Fruit fly (Drosophila melanogaster): Measurements from ENCODE around the gene bowl.
A peak's percentile ranks its signal among the peaks of the same experiment; 100 is the strongest.

The bowl gene

dm6 chr2L:3740443-3740842, 31.1 kb upstream of the bowl start (continued):
- TF ChIP-seq CG12071 (GFP tag; optimal IDR thresholded peaks at IDR 0.05) (no peak), CG10462 (GFP tag; optimal IDR thresholded peaks at IDR 0.05) (no peak), CG31441 (GFP tag; IDR thresholded peaks at IDR 0.05) (no peak; the same call in 1 of the 2 replicates), Dad (GFP tag; optimal IDR thresholded peaks at IDR 0.05) (no peak), peb (GFP tag; IDR thresholded peaks at IDR 0.05) (no peak), CG6683 (GFP tag; optimal IDR thresholded peaks at IDR 0.05) (no peak), gt (GFP tag; IDR thresholded peaks at IDR 0.05) (no peak), MTF-1 (GFP tag; optimal IDR thresholded peaks at IDR 0.05; ENCODE audit: borderline replicate concordance) (no peak), CG2116 (GFP tag; optimal IDR thresholded peaks at IDR 0.05) (no peak), Mes4 (GFP tag; optimal IDR thresholded peaks at IDR 0.05) (no peak), unc-4 (GFP tag; IDR thresholded peaks at IDR 0.05; ENCODE audit: partially characterized antibody) (no peak), gem (tag; optimal IDR thresholded peaks at IDR 0.05) (peak; percentile 42), Stat92E (GFP tag; optimal IDR thresholded peaks at IDR 0.05) (no peak), CG18764 (GFP tag; optimal IDR thresholded peaks at IDR 0.05) (no peak), Hand (GFP tag; optimal IDR thresholded peaks at IDR 0.05) (no peak), grau (tag; optimal IDR thresholded peaks at IDR 0.05) (peak; percentile 46), E2f2 (GFP tag; IDR thresholded peaks at IDR 0.05) (no peak), CG4730 (GFP tag; IDR thresholded peaks at IDR 0.05) (no peak), ara (GFP tag; IDR thresholded peaks at IDR 0.05) (no peak), CG12769 (tag; optimal IDR thresholded peaks at IDR 0.05) (no peak), dan (GFP tag; IDR thresholded peaks at IDR 0.05) (no peak), scrt (GFP tag; optimal IDR thresholded peaks at IDR 0.05) (no peak), H2.0 (GFP tag; IDR thresholded peaks at IDR 0.05) (no peak), Fer2 (tag; optimal IDR thresholded peaks at IDR 0.05) (no peak), CG10979 (tag; optimal IDR thresholded peaks at IDR 0.05) (no peak), CG5180 (GFP tag; optimal IDR thresholded peaks at IDR 0.05) (no peak), CG12391 (tag; optimal IDR thresholded peaks at IDR 0.05) (no peak), ash1 (GFP tag; optimal IDR thresholded peaks at IDR 0.05) (no peak), CG7987 (GFP tag; optimal IDR thresholded peaks at IDR 0.05) (no peak), Chrac-16 (GFP tag; optimal IDR thresholded peaks at IDR 0.05) (no peak)

- TF ChIP-seq CG4730 (GFP tag; IDR thresholded peaks at IDR 0.05) (no peak), CG15514 (GFP tag; optimal IDR thresholded peaks at IDR 0.05) (peak; percentile 26), CG6791 (GFP tag; IDR thresholded peaks at IDR 0.05; ENCODE audit: partially characterized antibody) (no peak), D19B (GFP tag; optimal IDR thresholded peaks at IDR 0.05) (no peak), Atf-2 (GFP tag; optimal IDR thresholded peaks at IDR 0.05) (no peak), Hand (GFP tag; optimal IDR thresholded peaks at IDR 0.05) (peak; percentile 6), Deaf1 (tag; optimal IDR thresholded peaks at IDR 0.05) (no peak), NfI (GFP tag; optimal IDR thresholded peaks at IDR 0.05) (peak; percentile 51), CG2889 (GFP tag; IDR thresholded peaks at IDR 0.05) (no peak), amos (GFP tag; IDR thresholded peaks at IDR 0.05; ENCODE audit: partially characterized antibody) (no peak), H2.0 (GFP tag; IDR thresholded peaks at IDR 0.05) (peak; percentile 19; the same call in 1 of the 2 replicates), zf30C (GFP tag; optimal IDR thresholded peaks at IDR 0.05) (peak; percentile 65), Blimp-1 (GFP tag; optimal IDR thresholded peaks at IDR 0.05) (no peak), Bdp1 (GFP tag; optimal IDR thresholded peaks at IDR 0.05) (no peak), CG6654 (GFP tag; optimal IDR thresholded peaks at IDR 0.05) (no peak), Rfx (GFP tag; IDR thresholded peaks at IDR 0.05) (peak; percentile 49), Hsf (GFP tag; optimal IDR thresholded peaks at IDR 0.05) (peak; percentile 2), CG16813 (GFP tag; IDR thresholded peaks at IDR 0.05; ENCODE audit: partially characterized antibody) (no peak), cato (GFP tag; optimal IDR thresholded peaks at IDR 0.05; ENCODE audit: borderline replicate concordance) (no peak), CG12071 (GFP tag; optimal IDR thresholded peaks at IDR 0.05) (peak; percentile 46), CG2116 (GFP tag; optimal IDR thresholded peaks at IDR 0.05) (no peak), odd (GFP tag; optimal IDR thresholded peaks at IDR 0.05) (peak; percentile 7), CG15696 (tag; optimal IDR thresholded peaks at IDR 0.05) (no peak), ttk (GFP tag; IDR thresholded peaks at IDR 0.05) (0 out of 2 replicates have a peak, but pooled peaks have one; percentile 18), chm (GFP tag; IDR thresholded peaks at IDR 0.05) (0 out of 2 replicates have a peak, but pooled peaks have one; percentile 25)
These were observed 22.8 kb upstream of the bowl start for dm6 chr2L:3748691-3749090.

Measured in whole organism, embryonic.